Worm (Caenorhabditis elegans) whole organism, young adult: Measurements from ENCODE around the gene alkb-7.

Experiments
- C06A6.2 ChIP-seq: fragments of 200-800 bp; sonication (Bioruptor generic); conservative IDR thresholded peaks from 2 replicates; pipeline ENCODE4 v1.3.6; 2022; ENCODE audit warnings: missing genetic modification characterization, missing compliant biosample characterization
- C17E4.6 ChIP-seq: fragments of 200-800 bp; sonication (Bioruptor generic); IDR thresholded peaks from 2 replicates; pipeline ENCODE4 v1.3.6; 2022; ENCODE audit warnings: missing genetic modification reagents, missing genetic modification characterization, missing compliant biosample characterization
- F33H1.4 ChIP-seq: fragments of 200-800 bp; sonication (Bioruptor generic); IDR thresholded peaks from 2 replicates; pipeline ENCODE4 v1.3.6; 2022; ENCODE audit warnings: missing genetic modification reagents, missing genetic modification characterization, missing compliant biosample characterization
- F49E8.2 ChIP-seq: sonication (generic microtip); optimal IDR thresholded peaks from 3 replicates; lab custom pipeline; 2017; ENCODE audit warnings: missing genetic modification characterization, mild to moderate bottlenecking, missing compliant biosample characterization, antibody characterized with exemption, moderate library complexity; ENCODE audit not compliant: insufficient read depth
- F52B5.7 ChIP-seq: sonication (generic microtip); optimal IDR thresholded peaks from 2 replicates; lab custom pipeline; 2016; ENCODE audit warnings: mild to moderate bottlenecking, missing genetic modification characterization, missing compliant biosample characterization
- Y53G8AR.9 ChIP-seq: fragments of 200-800 bp; sonication (Bioruptor generic); conservative IDR thresholded peaks from 2 replicates; pipeline ENCODE4 v1.3.6; 2022; ENCODE audit warnings: missing genetic modification reagents, missing genetic modification characterization, missing compliant biosample characterization
- attf-5 ChIP-seq: fragments of 200-800 bp; sonication (Bioruptor generic); optimal IDR thresholded peaks from 2 replicates; lab custom pipeline; 2018; ENCODE audit warnings: mild to moderate bottlenecking, missing genetic modification characterization, missing compliant biosample characterization
- attf-6 ChIP-seq: fragments of 200-800 bp; sonication (Bioruptor generic); IDR thresholded peaks from 2 replicates; pipeline ENCODE4 v1.3.6; 2022; ENCODE audit warnings: missing genetic modification reagents, missing genetic modification characterization, missing compliant biosample characterization
- cebp-1 ChIP-seq, 2 experiments: fragments of 200-800 bp in 1 of 2; sonication (Bioruptor generic) in 1 of 2; sonication (generic microtip) in 1 of 2; IDR thresholded peaks in 1 of 2; optimal IDR thresholded peaks in 1 of 2; 2 replicates each; pipeline versions ENCODE4 v1.3.6 to Lab custom; 2017 to 2022; ENCODE audit warnings: missing compliant biosample characterization in 2 of 2, missing genetic modification characterization in 2 of 2, mild to moderate bottlenecking in 1 of 2, missing genetic modification reagents in 1 of 2, moderate library complexity in 1 of 2
- ceh-27 ChIP-seq: fragments of 200-800 bp; sonication (Bioruptor generic); optimal IDR thresholded peaks from 2 replicates; lab custom pipeline; 2018; ENCODE audit warnings: mild to moderate bottlenecking, missing genetic modification characterization, moderate library complexity, missing compliant biosample characterization
- ceh-40 ChIP-seq: fragments of 200-800 bp; sonication (Bioruptor generic); IDR thresholded peaks from 2 replicates; pipeline ENCODE4 v1.3.6; 2022; ENCODE audit warnings: missing genetic modification characterization, missing compliant biosample characterization
- efl-1 ChIP-seq: fragments of 150-350 bp; optimal IDR thresholded peaks from 2 replicates; lab custom pipeline; 2014; ENCODE audit warnings: missing biosample characterization, missing genetic modification reagents, missing genetic modification characterization
- him-1 ChIP-seq: sonication (generic microtip); optimal IDR thresholded peaks from 2 replicates; lab custom pipeline; 2016; ENCODE audit warnings: missing genotype, missing genetic modification reagents, missing genetic modification characterization, missing compliant biosample characterization
- hmg-1.2 ChIP-seq: fragments of 200-800 bp; sonication (Bioruptor generic); IDR thresholded peaks from 2 replicates; pipeline ENCODE4 v1.3.6; 2022; ENCODE audit warnings: missing genetic modification reagents, missing genetic modification characterization, missing compliant biosample characterization
- hrde-1 ChIP-seq: sonication (generic microtip); optimal IDR thresholded peaks from 2 replicates; lab custom pipeline; 2016; ENCODE audit warnings: missing genetic modification characterization, mild to moderate bottlenecking, missing compliant biosample characterization, moderate library complexity, missing genotype, missing genetic modification reagents, borderline replicate concordance
- let-526 ChIP-seq: fragments of 200-800 bp; sonication (Bioruptor generic); IDR thresholded peaks from 2 replicates; pipeline ENCODE4 v1.3.6; 2022; ENCODE audit warnings: missing genetic modification reagents, missing genetic modification characterization, missing compliant biosample characterization
- lin-40 ChIP-seq: sonication (generic microtip); optimal IDR thresholded peaks from 2 replicates; lab custom pipeline; 2016; ENCODE audit warnings: missing genetic modification characterization, mild to moderate bottlenecking, missing compliant biosample characterization, missing genotype, missing genetic modification reagents
- lin-54 ChIP-seq: fragments of 200-800 bp; sonication (Bioruptor generic); optimal IDR thresholded peaks from 2 replicates; lab custom pipeline; 2018; ENCODE audit warnings: mild to moderate bottlenecking, missing genetic modification characterization, missing compliant biosample characterization
- lsl-1 ChIP-seq: fragments of 200-800 bp; sonication (Bioruptor generic); optimal IDR thresholded peaks from 2 replicates; lab custom pipeline; 2018; ENCODE audit warnings: mild to moderate bottlenecking, missing genetic modification characterization, moderate library complexity, missing compliant biosample characterization
- madf-8 ChIP-seq: fragments of 200-800 bp; sonication (Bioruptor generic); conservative IDR thresholded peaks from 2 replicates; pipeline ENCODE4 v1.3.6; 2022; ENCODE audit warnings: missing genetic modification reagents, missing genetic modification characterization, missing compliant biosample characterization
- mcd-1 ChIP-seq: fragments of 200-800 bp; sonication (Bioruptor generic); IDR thresholded peaks from 2 replicates; pipeline ENCODE4 v1.3.6; 2022; ENCODE audit warnings: missing genetic modification reagents, missing genetic modification characterization, missing compliant biosample characterization
- mel-28 ChIP-seq: sonication (generic microtip); optimal IDR thresholded peaks from 2 replicates; lab custom pipeline; 2016; ENCODE audit warnings: borderline replicate concordance, mild to moderate bottlenecking, missing genetic modification characterization, missing compliant biosample characterization
- nfya-1 ChIP-seq: sonication (generic microtip); optimal IDR thresholded peaks from 2 replicates; lab custom pipeline; 2017; ENCODE audit warnings: antibody characterized with exemption, missing compliant biosample characterization, missing genetic modification characterization, borderline replicate concordance; ENCODE audit not compliant: insufficient read depth
- nfya-2 ChIP-seq: fragments of 200-800 bp; sonication (Bioruptor generic); IDR thresholded peaks from 2 replicates; pipeline ENCODE4 v1.3.6; 2022; ENCODE audit warnings: missing genetic modification reagents, missing genetic modification characterization, missing compliant biosample characterization
- nhr-179 ChIP-seq: sonication (generic microtip); optimal IDR thresholded peaks from 2 replicates; lab custom pipeline; 2016; ENCODE audit warnings: mild to moderate bottlenecking, missing genetic modification characterization, missing compliant biosample characterization
- pbrm-1 ChIP-seq: fragments of 200-800 bp; sonication (Bioruptor generic); IDR thresholded peaks from 2 replicates; pipeline ENCODE4 v1.3.6; 2022; ENCODE audit warnings: missing genetic modification reagents, missing genetic modification characterization, missing compliant biosample characterization
- rec-8 ChIP-seq, 2 experiments: sonication (generic microtip); optimal IDR thresholded peaks; 2 replicates each; lab custom pipeline; 2016; ENCODE audit warnings: mild to moderate bottlenecking in 2 of 2, missing genetic modification characterization in 2 of 2, missing genetic modification reagents in 2 of 2, missing genotype in 2 of 2, missing biosample characterization in 1 of 2, missing compliant biosample characterization in 1 of 2, moderate library complexity in 1 of 2
- repo-1 ChIP-seq: sonication (generic microtip); optimal IDR thresholded peaks from 2 replicates; lab custom pipeline; 2017; ENCODE audit warnings: mild to moderate bottlenecking, missing genetic modification characterization, missing compliant biosample characterization
- rpc-1 ChIP-seq, 2 experiments: fragments of 150-350 bp in 1 of 2; sonication (generic microtip) in 1 of 2; optimal IDR thresholded peaks; 2 replicates each; lab custom pipeline; 2014 to 2018; ENCODE audit warnings: missing biosample characterization in 1 of 2, missing genetic modification characterization in 1 of 2, missing genetic modification reagents in 1 of 2, missing genotype in 1 of 2
- snpc-1.1 ChIP-seq: sonication (generic microtip); optimal IDR thresholded peaks from 2 replicates; lab custom pipeline; 2017; ENCODE audit warnings: missing genetic modification characterization, mild to moderate bottlenecking, missing compliant biosample characterization, antibody characterized with exemption, moderate library complexity, missing genotype, missing genetic modification reagents; ENCODE audit not compliant: insufficient read depth
- snpc-3.4 ChIP-seq: sonication (generic microtip); optimal IDR thresholded peaks from 2 replicates; lab custom pipeline; 2017; ENCODE audit warnings: missing genetic modification characterization, mild to moderate bottlenecking, missing compliant biosample characterization, antibody characterized with exemption, moderate library complexity, missing genotype, missing genetic modification reagents
- snpc-4 ChIP-seq, 5 experiments: fragments of 150-350 bp in 1 of 5; sonication (generic microtip) in 4 of 5; optimal IDR thresholded peaks; 2 replicates each; lab custom pipeline; 2014 to 2018; ENCODE audit warnings: missing genetic modification characterization in 5 of 5, missing biosample characterization in 3 of 5, antibody characterized with exemption in 2 of 5, mild to moderate bottlenecking in 2 of 5, missing compliant biosample characterization in 2 of 5, missing genotype in 2 of 5, moderate library complexity in 2 of 5, missing genetic modification reagents in 1 of 5
- sptf-2 ChIP-seq: fragments of 200-800 bp; sonication (Bioruptor generic); optimal IDR thresholded peaks from 2 replicates; lab custom pipeline; 2018; ENCODE audit warnings: mild to moderate bottlenecking, missing genetic modification characterization, missing compliant biosample characterization
- tbp1 ChIP-seq: fragments of 200-800 bp; sonication (Bioruptor generic); optimal IDR thresholded peaks from 2 replicates; lab custom pipeline; 2018; ENCODE audit warnings: mild to moderate bottlenecking, missing genetic modification characterization, missing compliant biosample characterization
- unc-130 ChIP-seq: sonication (generic microtip); optimal IDR thresholded peaks from 2 replicates; lab custom pipeline; 2016; ENCODE audit warnings: missing genetic modification reagents, missing genetic modification characterization, missing compliant biosample characterization
- xnd-1 ChIP-seq: sonication (generic microtip); optimal IDR thresholded peaks from 2 replicates; lab custom pipeline; 2016; ENCODE audit warnings: missing genotype, missing genetic modification reagents, missing genetic modification characterization, missing compliant biosample characterization
- zfh-2 ChIP-seq: fragments of 200-800 bp; sonication (Bioruptor generic); conservative IDR thresholded peaks from 2 replicates; pipeline ENCODE4 v1.3.6; 2022; ENCODE audit warnings: missing genetic modification reagents, missing genetic modification characterization, missing compliant biosample characterization
- ztf-25 ChIP-seq: fragments of 200-800 bp; sonication (Bioruptor generic); IDR thresholded peaks from 2 replicates; pipeline ENCODE4 v1.3.6; 2022; ENCODE audit warnings: missing genetic modification reagents, missing genetic modification characterization, missing compliant biosample characterization
- ztf-28 ChIP-seq: fragments of 200-800 bp; sonication (Bioruptor generic); IDR thresholded peaks from 2 replicates; pipeline ENCODE4 v1.3.6; 2022; ENCODE audit warnings: missing genetic modification reagents, missing genetic modification characterization, missing compliant biosample characterization
- ztf-3 ChIP-seq: fragments of 200-800 bp; sonication (Bioruptor generic); optimal IDR thresholded peaks from 2 replicates; lab custom pipeline; 2018; ENCODE audit warnings: mild to moderate bottlenecking, missing genetic modification characterization, missing compliant biosample characterization

Gene alkb-7

ce11 chrII:12810709-12811108, 22.8 kb upstream of the alkb-7 start, which contains the start of gene Y46G5A.20:
Gene Y46G5A.20, plus strand, starts transcription at chrII:12811009.
- no peak for TF ChIP-seq nfya-2 (GFP tag; lab: Robert Waterston, UW)
- TF ChIP-seq cebp-1 (GFP tag; IDR thresholded peaks at IDR 0.05; lab: Robert Waterston, UW), result no peak
- peak; percentile 42 for TF ChIP-seq cebp-1 (tag; optimal IDR thresholded peaks at IDR 0.05; lab: Kevin White, UChicago)
- TF ChIP-seq, all 124 proteins: peak for 1

ce11 chrII:12809725-12810124, 21.8 kb upstream of the alkb-7 start:
- TF ChIP-seq snpc-4 (GFP tag; optimal IDR thresholded peaks at IDR 0.05; lab: Kevin White, UChicago), result no peak
- TF ChIP-seq snpc-4 (tag; optimal IDR thresholded peaks at IDR 0.05; lab: Kevin White, UChicago), result no peak
- no peak for TF ChIP-seq hrde-1 (tag; lab: Kevin White, UChicago)
- TF ChIP-seq F52B5.7 (tag; lab: Kevin White, UChicago), result no peak
- TF ChIP-seq attf-6 (GFP tag; lab: Robert Waterston, UW), result no peak
- TF ChIP-seq ztf-25 (GFP tag; lab: Robert Waterston, UW), result no peak
- no peak for TF ChIP-seq xnd-1 (tag; lab: Kevin White, UChicago)
- peak; percentile 71; the same call in 1 of the 2 replicates for TF ChIP-seq cebp-1 (GFP tag; IDR thresholded peaks at IDR 0.05; lab: Robert Waterston, UW)
- TF ChIP-seq cebp-1 (tag; optimal IDR thresholded peaks at IDR 0.05; lab: Kevin White, UChicago), result peak; percentile 94
- TF ChIP-seq Y53G8AR.9 (GFP tag; lab: Robert Waterston, UW), result no peak

- 0 out of 2 replicates have a peak, but pooled peaks have one; percentile 15 for TF ChIP-seq pbrm-1 (GFP tag; lab: Robert Waterston, UW)
- TF ChIP-seq ztf-28 (GFP tag; lab: Robert Waterston, UW), result no peak
- no peak for TF ChIP-seq ztf-3 (GFP tag; lab: Kevin White, UChicago)
- TF ChIP-seq lin-40 (tag; lab: Kevin White, UChicago), result no peak
- TF ChIP-seq rec-8 (tag; optimal IDR thresholded peaks at IDR 0.05; lab: Kevin White, UChicago), result no peak
- no peak for TF ChIP-seq C17E4.6 (GFP tag; lab: Robert Waterston, UW)
- no peak for TF ChIP-seq C06A6.2
- TF ChIP-seq tbp1 (GFP tag; lab: Kevin White, UChicago), result peak; percentile 17
- no peak for TF ChIP-seq mel-28 (tag; lab: Kevin White, UChicago)
- TF ChIP-seq nhr-179, result no peak
- no peak for TF ChIP-seq repo-1
- TF ChIP-seq snpc-4 (GFP tag; optimal IDR thresholded peaks at IDR 0.05; lab: Kevin White, UChicago), result no peak
- peak in 1 of 4 experiments; percentile 15 for TF ChIP-seq snpc-4 (tag; optimal IDR thresholded peaks at IDR 0.05; lab: Kevin White, UChicago)
- no peak for TF ChIP-seq attf-5 (GFP tag; lab: Kevin White, UChicago)
- no peak for TF ChIP-seq rpc-1 (optimal IDR thresholded peaks at IDR 0.05; lab: Kevin White, UChicago)
- TF ChIP-seq rpc-1 (tag; optimal IDR thresholded peaks at IDR 0.05; lab: Kevin White, UChicago), result no peak
- peak; percentile 13 for TF ChIP-seq him-1
- no peak for TF ChIP-seq sptf-2 (GFP tag; lab: Kevin White, UChicago)
- TF ChIP-seq lsl-1 (GFP tag; lab: Kevin White, UChicago), result peak; percentile 99
- TF ChIP-seq snpc-3.4 (tag; lab: Kevin White, UChicago), result peak; percentile 40
- TF ChIP-seq zfh-2 (GFP tag; lab: Robert Waterston, UW), result no peak
- TF ChIP-seq ceh-27 (GFP tag; lab: Kevin White, UChicago), result no peak
- no peak for TF ChIP-seq ceh-40 (GFP tag; lab: Robert Waterston, UW)
- peak; percentile 93 for TF ChIP-seq F33H1.4 (GFP tag; lab: Robert Waterston, UW)
- peak; percentile 30 for TF ChIP-seq efl-1 (GFP tag; lab: Kevin White, UChicago)
- peak; percentile 14 for TF ChIP-seq unc-130
- TF ChIP-seq lin-54 (GFP tag; lab: Kevin White, UChicago), result peak; percentile 27
- TF ChIP-seq mcd-1, result 0 out of 2 replicates have a peak, but pooled peaks have one; percentile 17
- no peak for TF ChIP-seq snpc-1.1 (tag; lab: Kevin White, UChicago)
- peak; percentile 92 for TF ChIP-seq xnd-1 (tag; lab: Kevin White, UChicago)
- no peak for TF ChIP-seq cebp-1 (GFP tag; IDR thresholded peaks at IDR 0.05; lab: Robert Waterston, UW)
- no peak for TF ChIP-seq cebp-1 (tag; optimal IDR thresholded peaks at IDR 0.05; lab: Kevin White, UChicago)
- TF ChIP-seq madf-8 (GFP tag; lab: Robert Waterston, UW), result peak; percentile 79
- TF ChIP-seq nfya-1, result no peak
- TF ChIP-seq F49E8.2, result peak; percentile 20
- TF ChIP-seq hmg-1.2 (GFP tag; lab: Robert Waterston, UW), result 0 out of 2 replicates have a peak, but pooled peaks have one; percentile 7
- TF ChIP-seq let-526, result no peak
Observed at ce11 chrII:12808746-12809145, 20.8 kb upstream of the alkb-7 start.
